Fruit fly (Drosophila melanogaster): ENCODE measurements around the gene Smg6.

Smg6 gene

DNA sequence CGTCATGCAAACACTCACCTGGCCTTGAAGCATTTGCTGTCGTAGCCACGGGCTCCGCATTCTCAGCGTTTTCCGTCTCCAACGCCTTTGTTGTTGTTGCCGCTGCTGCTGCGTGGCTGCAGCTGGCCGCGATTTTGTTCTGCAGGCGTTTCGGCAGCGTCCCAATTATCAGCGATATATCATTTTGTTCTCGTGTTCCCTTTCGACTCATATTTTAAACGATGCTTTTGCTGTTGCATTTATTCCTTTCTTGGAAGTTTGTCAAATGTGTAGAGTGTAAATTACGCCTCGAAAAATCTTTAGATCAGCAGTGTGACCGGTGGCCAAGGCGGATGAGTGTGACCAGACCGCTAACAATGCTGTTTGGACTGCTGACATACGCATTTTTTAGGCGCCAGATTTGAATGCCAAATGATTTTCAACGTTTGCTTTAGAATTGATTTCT is at the start of gene Smg6:
Gene Smg6, minus strand, starts transcription at position 324 of the 445 bp plus-strand sequence.
- TF ChIP-seq Sin3A (optimal IDR thresholded peaks at IDR 0.05), result no peak
- TF ChIP-seq h (optimal IDR thresholded peaks at IDR 0.05), result no peak
- TF ChIP-seq Myc (optimal IDR thresholded peaks at IDR 0.05), result no peak
- TF ChIP-seq ttk (optimal IDR thresholded peaks at IDR 0.05), result no peak
- TF ChIP-seq psq (optimal IDR thresholded peaks at IDR 0.05), result no peak
- TF ChIP-seq insv (optimal IDR thresholded peaks at IDR 0.05), result no peak

DNA sequence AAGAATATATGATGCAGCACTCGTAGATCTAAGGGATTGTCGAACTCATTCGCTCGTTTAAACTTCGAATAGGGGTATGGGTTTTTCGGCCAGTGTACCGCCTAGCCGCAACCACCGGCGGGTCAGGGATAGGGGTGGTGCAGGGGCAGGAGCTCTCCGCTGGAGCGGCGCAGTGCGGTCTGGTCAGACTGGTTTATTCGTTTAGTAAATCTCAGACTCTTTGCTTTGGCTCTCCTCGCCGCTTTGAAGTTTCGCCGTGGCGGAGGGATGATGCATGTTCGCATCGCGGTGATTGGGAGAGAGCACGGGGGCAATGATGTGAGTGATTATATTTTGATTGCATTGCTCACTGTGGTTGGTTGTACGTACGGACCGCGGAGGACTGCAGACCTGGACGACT is 49.1 kb upstream of the Smg6 start, which contains the start of gene fd96Ca:
Gene fd96Ca, plus strand, starts transcription at position 337 of the 400 bp plus-strand sequence.
- TF ChIP-seq ttk (optimal IDR thresholded peaks at IDR 0.05) (no peak), h (optimal IDR thresholded peaks at IDR 0.05) (no peak), psq (optimal IDR thresholded peaks at IDR 0.05) (no peak), Myc (optimal IDR thresholded peaks at IDR 0.05) (no peak), Sin3A (optimal IDR thresholded peaks at IDR 0.05) (no peak), insv (optimal IDR thresholded peaks at IDR 0.05) (no peak)

DNA sequence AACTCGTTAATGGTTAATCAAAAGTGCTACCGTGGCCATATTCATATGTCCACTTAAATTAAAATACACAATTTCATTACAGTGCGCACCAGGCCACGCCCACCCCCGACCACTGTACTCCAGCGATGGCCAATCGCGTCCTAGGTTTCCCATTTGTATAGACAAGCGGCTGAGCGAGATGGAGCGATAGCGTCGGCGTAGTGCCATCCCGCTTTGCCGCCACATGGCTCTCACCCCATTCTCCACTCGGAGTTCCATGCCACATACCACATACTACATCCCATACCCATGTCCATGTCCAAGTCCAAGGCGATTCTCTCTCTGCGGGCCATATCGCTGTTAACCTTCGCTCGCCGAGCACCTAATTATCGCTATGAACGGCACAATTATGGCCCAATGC is 47.2 kb upstream of the Smg6 start:
- TF ChIP-seq h (optimal IDR thresholded peaks at IDR 0.05) (no peak), psq (optimal IDR thresholded peaks at IDR 0.05) (no peak), Myc (optimal IDR thresholded peaks at IDR 0.05) (no peak), ttk (optimal IDR thresholded peaks at IDR 0.05) (no peak), Sin3A (optimal IDR thresholded peaks at IDR 0.05) (no peak), insv (optimal IDR thresholded peaks at IDR 0.05) (no peak)

DNA sequence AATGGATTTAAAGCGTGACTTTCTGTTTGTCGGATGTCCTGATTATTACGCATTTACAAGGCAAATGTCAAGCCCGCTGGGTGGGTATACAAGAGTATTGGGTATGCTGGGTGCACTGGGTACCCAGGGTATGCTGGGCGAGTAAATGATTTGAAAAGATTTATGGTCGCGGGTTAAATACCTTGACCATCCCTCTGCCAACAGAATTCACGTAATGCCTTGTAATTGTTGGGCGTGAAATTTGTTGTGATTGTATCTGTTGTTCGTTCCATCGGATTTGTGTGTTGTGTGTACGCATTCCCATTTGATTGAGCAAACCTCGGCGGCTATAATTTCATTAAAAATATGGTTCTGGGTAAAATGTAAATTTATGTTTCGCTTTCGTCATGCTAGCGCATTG is 45.4 kb upstream of the Smg6 start:
- TF ChIP-seq insv (optimal IDR thresholded peaks at IDR 0.05) (no peak), Myc (optimal IDR thresholded peaks at IDR 0.05) (no peak), Sin3A (optimal IDR thresholded peaks at IDR 0.05) (no peak), ttk (optimal IDR thresholded peaks at IDR 0.05) (no peak), psq (optimal IDR thresholded peaks at IDR 0.05) (no peak), h (optimal IDR thresholded peaks at IDR 0.05) (no peak)

DNA sequence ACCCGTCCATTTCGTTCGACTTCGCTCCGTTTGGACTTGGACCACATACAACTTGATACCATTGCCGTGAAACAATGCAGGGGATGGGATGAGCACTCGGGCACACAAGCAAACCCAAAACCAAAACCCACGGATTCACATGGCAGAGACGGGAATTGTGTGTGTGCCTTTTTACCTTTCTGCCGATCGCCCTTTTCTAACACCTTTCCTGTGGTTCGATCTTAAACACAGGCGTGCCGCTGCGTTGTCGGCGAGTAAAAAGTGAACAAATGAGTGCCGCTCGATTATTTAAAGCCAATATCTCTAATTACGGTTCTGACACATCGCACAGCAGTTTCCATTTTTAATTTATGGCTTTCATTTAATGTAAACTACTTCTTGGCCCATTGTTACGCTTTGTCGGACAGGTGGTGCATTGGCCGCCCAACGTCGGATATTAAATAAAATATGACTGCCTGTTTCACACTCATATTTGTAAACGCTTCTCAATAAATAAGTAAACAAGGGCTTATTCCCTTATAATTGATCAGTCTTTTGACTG is 44.1 kb upstream of the Smg6 start:
- TF ChIP-seq h (optimal IDR thresholded peaks at IDR 0.05) (no peak), Sin3A (optimal IDR thresholded peaks at IDR 0.05) (no peak), ttk (optimal IDR thresholded peaks at IDR 0.05) (no peak), insv (optimal IDR thresholded peaks at IDR 0.05) (no peak), Myc (optimal IDR thresholded peaks at IDR 0.05) (no peak), psq (optimal IDR thresholded peaks at IDR 0.05) (no peak)

DNA sequence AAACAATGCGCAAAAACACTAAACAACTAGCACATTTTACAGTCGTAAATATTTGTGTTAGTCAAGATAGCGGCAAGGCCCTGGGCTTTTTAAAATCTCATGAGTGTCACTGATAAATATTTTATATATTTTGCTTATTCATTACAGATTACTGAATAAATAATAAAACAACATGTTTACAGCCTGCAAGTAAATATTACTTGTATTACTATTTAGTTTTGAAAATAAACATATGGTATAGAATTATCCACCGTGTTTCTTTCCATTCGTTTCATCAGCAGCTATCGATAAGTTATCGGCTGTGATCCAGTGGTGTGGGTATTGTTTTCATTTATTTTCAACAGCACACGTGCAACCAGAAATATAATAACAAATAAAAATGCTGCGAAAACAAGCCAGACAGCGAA is 41.3 kb upstream of the Smg6 start, which contains the start of the genes shams and CG11920:
Gene shams, minus strand, starts transcription at position 50 of the 407 bp plus-strand sequence.
Gene CG11920, plus strand, starts transcription at position 320 of the 407 bp plus-strand sequence.
- TF ChIP-seq Sin3A (optimal IDR thresholded peaks at IDR 0.05), result no peak
- no peak for TF ChIP-seq h (optimal IDR thresholded peaks at IDR 0.05)
- no peak for TF ChIP-seq insv (optimal IDR thresholded peaks at IDR 0.05)
- TF ChIP-seq ttk (optimal IDR thresholded peaks at IDR 0.05), result no peak
- no peak for TF ChIP-seq Myc (optimal IDR thresholded peaks at IDR 0.05)

DNA sequence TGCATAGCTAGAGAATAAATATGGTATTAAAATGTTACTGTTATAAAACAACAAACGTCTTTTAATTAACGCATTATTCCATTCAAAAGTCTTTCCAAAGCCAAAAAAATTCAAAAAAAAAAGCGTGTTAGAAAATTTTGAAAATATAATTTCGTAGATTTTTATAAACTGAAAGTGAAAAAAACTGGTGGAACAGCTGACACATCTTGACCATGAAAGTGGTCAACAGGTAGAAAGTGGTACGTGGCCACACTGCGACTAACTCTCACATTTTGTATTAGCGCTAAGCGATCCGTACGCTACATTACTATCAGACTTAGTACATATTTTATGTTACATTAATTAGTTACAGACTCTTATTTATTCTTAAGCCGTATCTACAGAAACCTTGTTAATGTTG is 37.6 kb upstream of the Smg6 start, which contains the start of gene CG11836:
Gene CG11836, plus strand, starts transcription at position 256 of the 400 bp plus-strand sequence.
- TF ChIP-seq ttk (optimal IDR thresholded peaks at IDR 0.05) (no peak), psq (optimal IDR thresholded peaks at IDR 0.05) (no peak), insv (optimal IDR thresholded peaks at IDR 0.05) (no peak), h (optimal IDR thresholded peaks at IDR 0.05) (no peak), Myc (optimal IDR thresholded peaks at IDR 0.05) (no peak)

DNA sequence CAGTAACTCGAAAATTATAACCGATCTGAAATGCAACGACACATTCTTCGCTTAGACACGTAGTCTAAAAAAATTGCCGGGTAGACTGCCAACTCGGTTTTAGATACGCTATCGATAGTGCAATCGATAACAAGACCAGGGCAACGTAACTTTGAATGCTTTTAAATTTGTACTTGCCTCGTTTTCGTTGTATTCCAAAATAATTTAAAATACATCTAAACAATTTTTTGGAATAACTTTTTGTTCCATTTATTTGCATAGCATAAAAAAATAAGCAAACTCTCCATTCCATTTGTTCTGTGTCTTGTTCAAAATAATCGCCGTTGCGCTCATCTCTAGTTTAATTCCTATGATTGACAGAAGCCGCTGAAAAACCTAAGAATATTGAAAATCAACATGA is 36.3 kb upstream of the Smg6 start, which contains the start of the genes Stt3B and CG11839:
Gene Stt3B, minus strand, starts transcription at position 69 of the 400 bp plus-strand sequence.
Gene CG11839, plus strand, starts transcription at position 359 of the 400 bp plus-strand sequence.
- TF ChIP-seq Sin3A (optimal IDR thresholded peaks at IDR 0.05) (no peak), ttk (optimal IDR thresholded peaks at IDR 0.05) (no peak), h (optimal IDR thresholded peaks at IDR 0.05) (no peak), Myc (optimal IDR thresholded peaks at IDR 0.05) (no peak), insv (optimal IDR thresholded peaks at IDR 0.05) (no peak), psq (optimal IDR thresholded peaks at IDR 0.05) (no peak)

DNA sequence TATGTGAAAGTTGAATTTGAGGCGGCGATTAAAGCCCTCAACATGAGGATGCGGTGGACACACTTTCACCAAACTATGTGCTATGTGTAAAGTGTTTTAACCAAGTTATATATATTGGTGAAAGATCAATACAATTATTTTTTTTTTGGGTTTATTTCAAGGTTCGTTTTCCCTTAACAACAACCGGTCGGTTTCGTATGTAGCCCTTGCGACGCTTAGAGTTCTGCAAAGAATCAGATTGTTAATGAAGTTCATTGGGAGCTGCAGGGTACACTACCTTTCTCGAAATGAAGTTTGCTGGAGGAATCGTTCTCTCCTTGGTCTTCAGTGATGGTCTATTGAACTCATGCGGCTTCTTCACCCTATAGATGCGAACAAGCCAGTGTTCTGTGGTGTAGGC is 33.6 kb upstream of the Smg6 start:
- no peak for TF ChIP-seq psq (optimal IDR thresholded peaks at IDR 0.05)
- TF ChIP-seq insv (optimal IDR thresholded peaks at IDR 0.05), result no peak
- no peak for TF ChIP-seq ttk (optimal IDR thresholded peaks at IDR 0.05)
- TF ChIP-seq Sin3A (optimal IDR thresholded peaks at IDR 0.05), result no peak
- TF ChIP-seq Myc (optimal IDR thresholded peaks at IDR 0.05), result no peak
- no peak for TF ChIP-seq h (optimal IDR thresholded peaks at IDR 0.05)

DNA sequence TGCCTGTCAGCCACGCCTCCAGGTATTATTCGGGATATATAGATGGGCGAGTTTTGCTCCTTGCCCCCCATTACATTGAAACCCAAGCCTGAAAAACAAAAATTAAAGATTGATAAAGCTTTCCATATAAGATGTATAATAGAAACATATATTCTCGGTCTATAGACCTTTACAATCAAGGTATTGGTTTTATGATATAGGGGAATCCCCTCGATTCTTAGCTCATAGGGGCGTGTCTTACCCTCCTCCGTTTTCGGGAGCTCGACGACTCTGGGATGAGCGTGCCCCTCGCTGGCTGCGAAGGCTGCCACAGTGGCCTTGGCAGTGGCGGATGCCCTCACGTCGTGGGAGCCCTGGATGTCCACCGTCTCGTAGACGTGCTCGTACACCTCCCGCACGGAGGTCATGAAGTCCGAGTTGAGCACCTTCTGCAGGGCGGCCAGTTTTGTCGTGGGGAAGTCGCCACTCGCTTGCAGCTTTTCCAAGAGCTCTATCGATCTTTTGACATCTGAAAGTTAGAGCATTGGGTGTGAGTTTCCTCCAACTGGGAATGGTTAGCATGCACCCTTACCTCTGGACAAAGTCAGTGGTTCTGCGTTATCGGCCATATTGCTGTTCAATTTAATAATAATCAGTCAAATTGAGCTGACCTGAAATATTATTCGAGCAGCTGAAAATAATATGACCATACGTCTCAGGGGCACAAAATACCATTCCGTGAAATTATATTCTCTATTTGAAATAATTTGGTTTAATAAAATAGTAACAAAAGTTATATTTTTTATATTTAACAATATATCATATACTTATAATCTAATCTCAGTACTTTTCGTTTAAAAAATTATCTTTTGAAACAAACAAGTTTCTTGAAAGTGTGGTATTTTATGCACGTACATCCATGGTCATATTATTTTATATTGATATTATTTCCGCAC is 31.9 kb upstream of the Smg6 start, which contains the start of the genes veli and PQBP1:
Gene veli, minus strand, starts transcription at position 685 of the 935 bp plus-strand sequence.
Gene PQBP1, plus strand, starts transcription at position 885 of the 935 bp plus-strand sequence.
- no peak for TF ChIP-seq Sin3A (optimal IDR thresholded peaks at IDR 0.05)
- no peak for TF ChIP-seq ttk (optimal IDR thresholded peaks at IDR 0.05)
- no peak for TF ChIP-seq h (optimal IDR thresholded peaks at IDR 0.05)
- TF ChIP-seq insv (optimal IDR thresholded peaks at IDR 0.05), result no peak
- no peak for TF ChIP-seq psq (optimal IDR thresholded peaks at IDR 0.05)
- no peak for TF ChIP-seq Myc (optimal IDR thresholded peaks at IDR 0.05)

DNA sequence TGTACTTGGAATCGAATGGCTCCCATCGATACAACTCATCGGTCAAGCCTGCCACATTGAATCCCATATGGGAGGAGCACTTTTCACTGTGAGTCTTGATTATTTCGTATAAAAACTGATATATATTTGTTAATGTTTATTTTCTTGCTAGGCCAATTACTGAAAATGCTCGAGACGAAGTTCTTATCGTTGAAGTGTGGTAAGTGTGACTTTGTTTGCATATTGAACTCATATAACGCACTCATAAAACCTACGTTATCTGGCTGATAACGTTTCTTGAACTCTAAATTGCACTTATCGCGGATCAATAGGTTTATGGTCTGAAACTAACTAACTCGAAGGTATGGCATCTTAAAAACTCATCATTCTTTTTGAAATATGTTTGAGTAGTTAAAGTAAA is 27.2 kb upstream of the Smg6 start:
- no peak for TF ChIP-seq Myc (optimal IDR thresholded peaks at IDR 0.05)
- TF ChIP-seq insv (optimal IDR thresholded peaks at IDR 0.05), result no peak
- TF ChIP-seq Sin3A (optimal IDR thresholded peaks at IDR 0.05), result no peak
- TF ChIP-seq h (optimal IDR thresholded peaks at IDR 0.05), result no peak
- TF ChIP-seq psq (optimal IDR thresholded peaks at IDR 0.05), result no peak
- TF ChIP-seq ttk (optimal IDR thresholded peaks at IDR 0.05), result no peak
